Worm (Caenorhabditis elegans) whole organism, L4 larva: ENCODE measurements around the gene F54C8.1.

Experiments used
- F10B5.3 ChIP-seq: sonication (generic microtip); optimal IDR thresholded peaks from 2 replicates; lab custom pipeline; 2016; ENCODE audit warnings: mild to moderate bottlenecking, missing genetic modification characterization, missing compliant biosample characterization
- F44E2.7 ChIP-seq: fragments of 200-800 bp; sonication (Bioruptor generic); IDR thresholded peaks from 2 replicates; pipeline ENCODE4 v2.1.2; 2022; ENCODE audit warnings: missing genetic modification characterization, missing compliant biosample characterization
- F49E8.2 ChIP-seq: sonication (generic microtip); optimal IDR thresholded peaks from 2 replicates; lab custom pipeline; 2016; ENCODE audit warnings: missing compliant biosample characterization, mild to moderate bottlenecking, missing genetic modification characterization, borderline replicate concordance
- R02D3.7 ChIP-seq: fragments of 150-350 bp; sonication (generic microtip); optimal IDR thresholded peaks from 3 replicates; lab custom pipeline; 2014; ENCODE audit warnings: missing biosample characterization, missing genetic modification characterization
- Y105C5A.15 ChIP-seq: fragments of 200-800 bp; sonication (Bioruptor generic); IDR thresholded peaks from 2 replicates; pipeline ENCODE4 v1.3.6; 2022; ENCODE audit warnings: missing genetic modification characterization, missing compliant biosample characterization
- ZK337.2 ChIP-seq: fragments of 200-800 bp; sonication (Bioruptor generic); IDR thresholded peaks from 2 replicates; pipeline ENCODE4 v1.3.6; 2022; ENCODE audit warnings: missing genetic modification reagents, missing genetic modification characterization, missing compliant biosample characterization
- aha-1 ChIP-seq: fragments of 150-350 bp; peaks from one replicate; lab custom pipeline; 2014; ENCODE audit warnings: missing biosample characterization, missing genetic modification characterization
- aly-2 ChIP-seq: sonication (generic microtip); optimal IDR thresholded peaks from 2 replicates; lab custom pipeline; 2018; ENCODE audit warnings: missing biosample characterization, missing genetic modification characterization
- attf-4 ChIP-seq: sonication (generic microtip); optimal IDR thresholded peaks from 3 replicates; lab custom pipeline; 2017; ENCODE audit warnings: missing biosample characterization, missing genetic modification characterization
- ceh-28 ChIP-seq: fragments of 150-350 bp; optimal IDR thresholded peaks from 2 replicates; lab custom pipeline; 2014; ENCODE audit warnings: missing biosample characterization, missing genetic modification reagents, missing genetic modification characterization
- ceh-62 ChIP-seq: sonication (generic microtip); optimal IDR thresholded peaks from 2 replicates; lab custom pipeline; 2017; ENCODE audit warnings: missing biosample characterization, missing genetic modification characterization
- ces-1 ChIP-seq: fragments of 150-350 bp; sonication (generic microtip); optimal IDR thresholded peaks from 4 replicates; lab custom pipeline; 2014; ENCODE audit warnings: missing biosample characterization, missing genetic modification reagents, missing genetic modification characterization
- cey-2 ChIP-seq: sonication (generic microtip); optimal IDR thresholded peaks from 3 replicates; lab custom pipeline; 2017; ENCODE audit warnings: missing genetic modification characterization, mild to moderate bottlenecking, missing compliant biosample characterization, antibody characterized with exemption, borderline replicate concordance; ENCODE audit not compliant: insufficient read depth
- daf-12 ChIP-seq: fragments of 150-350 bp; optimal IDR thresholded peaks from 2 replicates; lab custom pipeline; 2014; ENCODE audit warnings: missing biosample characterization, missing genetic modification reagents, missing genetic modification characterization
- daf-16 ChIP-seq, 3 experiments: sonication (generic microtip); optimal IDR thresholded peaks; 2 replicates each; lab custom pipeline; 2016 to 2017; ENCODE audit warnings: missing genetic modification characterization in 3 of 3, missing genetic modification reagents in 3 of 3, mild to moderate bottlenecking in 2 of 3, missing compliant biosample characterization in 2 of 3, missing biosample characterization in 1 of 3, moderate library complexity in 1 of 3
- egl-43 ChIP-seq: fragments of 200-800 bp; sonication (Bioruptor generic); IDR thresholded peaks from 2 replicates; pipeline ENCODE4 v1.3.6; 2022; ENCODE audit warnings: missing genetic modification reagents, missing genetic modification characterization, missing compliant biosample characterization
- fos-1 ChIP-seq: fragments of 150-350 bp; optimal IDR thresholded peaks from 2 replicates; lab custom pipeline; 2014; ENCODE audit warnings: missing biosample characterization, missing genetic modification characterization
- hlh-11 ChIP-seq: fragments of 200-800 bp; sonication (Bioruptor generic); optimal IDR thresholded peaks from 2 replicates; lab custom pipeline; 2018; ENCODE audit warnings: mild to moderate bottlenecking, missing genetic modification characterization, missing compliant biosample characterization
- hlh-30 ChIP-seq: sonication (generic microtip); optimal IDR thresholded peaks from 2 replicates; lab custom pipeline; 2017; ENCODE audit warnings: antibody characterized with exemption, mild to moderate bottlenecking, missing genetic modification characterization, missing compliant biosample characterization; ENCODE audit not compliant: insufficient read depth
- lim-7 ChIP-seq: fragments of 200-800 bp; sonication (Bioruptor generic); IDR thresholded peaks from 2 replicates; pipeline ENCODE4 v1.3.6; 2022; ENCODE audit warnings: missing genetic modification characterization, missing compliant biosample characterization
- lin-1 ChIP-seq: fragments of 200-800 bp; sonication (Bioruptor generic); IDR thresholded peaks from 2 replicates; pipeline ENCODE4 v1.3.6; 2022; ENCODE audit warnings: missing genetic modification reagents, missing genetic modification characterization, missing compliant biosample characterization
- lin-15B ChIP-seq: fragments of 150-350 bp; sonication (generic microtip); optimal IDR thresholded peaks from 3 replicates; lab custom pipeline; 2014; ENCODE audit warnings: missing biosample characterization, missing genetic modification characterization
- lin-29 ChIP-seq: fragments of 200-800 bp; sonication (Bioruptor generic); IDR thresholded peaks from 2 replicates; pipeline ENCODE4 v1.3.6; 2022; ENCODE audit warnings: missing genetic modification reagents, missing genetic modification characterization, missing compliant biosample characterization
- lin-39 ChIP-seq: fragments of 150-350 bp; optimal IDR thresholded peaks from 2 replicates; lab custom pipeline; 2014; ENCODE audit warnings: missing biosample characterization, missing genetic modification reagents, missing genetic modification characterization
- lir-3 ChIP-seq: sonication (generic microtip); optimal IDR thresholded peaks from 2 replicates; lab custom pipeline; 2016; ENCODE audit warnings: mild to moderate bottlenecking, missing genetic modification characterization, missing compliant biosample characterization
- lsy-2 ChIP-seq, 2 experiments: fragments of 150-350 bp in 1 of 2; sonication (generic microtip) in 1 of 2; optimal IDR thresholded peaks; 2 replicates each; lab custom pipeline; 2014 to 2017; ENCODE audit warnings: missing biosample characterization in 2 of 2, missing genetic modification characterization in 2 of 2
- madf-9 ChIP-seq: fragments of 200-800 bp; sonication (Bioruptor generic); conservative IDR thresholded peaks from 2 replicates; pipeline ENCODE4 v1.3.6; 2022; ENCODE audit warnings: missing genetic modification reagents, missing genetic modification characterization, missing compliant biosample characterization
- mdt-29 ChIP-seq: fragments of 200-800 bp; sonication (Bioruptor generic); IDR thresholded peaks from 2 replicates; pipeline ENCODE4 v1.3.6; 2022; ENCODE audit warnings: missing genetic modification reagents, missing genetic modification characterization, missing compliant biosample characterization
- mes-2 ChIP-seq: sonication (generic microtip); optimal IDR thresholded peaks from 2 replicates; lab custom pipeline; 2016; ENCODE audit warnings: missing genotype, mild to moderate bottlenecking, missing genetic modification characterization, missing compliant biosample characterization; ENCODE audit not compliant: poor library complexity, severe bottlenecking
- mxl-3 ChIP-seq: fragments of 200-800 bp; sonication (Bioruptor generic); optimal IDR thresholded peaks from 2 replicates; lab custom pipeline; 2018; ENCODE audit warnings: mild to moderate bottlenecking, missing genetic modification characterization, missing compliant biosample characterization
- nhr-28 ChIP-seq: fragments of 150-350 bp; optimal IDR thresholded peaks from 2 replicates; lab custom pipeline; 2014; ENCODE audit warnings: missing biosample characterization, missing genetic modification characterization
- nhr-41 ChIP-seq: fragments of 200-800 bp; sonication (Bioruptor generic); IDR thresholded peaks from 2 replicates; pipeline ENCODE4 v1.3.6; 2022; ENCODE audit warnings: missing genetic modification reagents, missing genetic modification characterization, missing compliant biosample characterization
- nhr-42 ChIP-seq: fragments of 200-800 bp; sonication (Bioruptor generic); IDR thresholded peaks from 2 replicates; pipeline ENCODE4 v1.3.6; 2022; ENCODE audit warnings: missing genetic modification characterization, missing compliant biosample characterization
- nhr-48 ChIP-seq: sonication (generic microtip); optimal IDR thresholded peaks from 2 replicates; lab custom pipeline; 2016; ENCODE audit warnings: mild to moderate bottlenecking, missing genetic modification characterization, missing compliant biosample characterization
- skn-1 ChIP-seq: fragments of 150-350 bp; optimal IDR thresholded peaks from 2 replicates; lab custom pipeline; 2014; ENCODE audit warnings: missing biosample characterization, missing genetic modification characterization
- snpc-4 ChIP-seq: fragments of 150-350 bp; optimal IDR thresholded peaks from 2 replicates; lab custom pipeline; 2014; ENCODE audit warnings: missing biosample characterization, missing genetic modification characterization
- spr-1 ChIP-seq: sonication (generic microtip); optimal IDR thresholded peaks from 2 replicates; lab custom pipeline; 2016; ENCODE audit warnings: mild to moderate bottlenecking, missing genetic modification characterization, missing compliant biosample characterization
- tag-97 ChIP-seq: fragments of 200-800 bp; sonication (Bioruptor generic); IDR thresholded peaks from 2 replicates; pipeline ENCODE4 v1.3.6; 2022; ENCODE audit warnings: missing genetic modification characterization, missing compliant biosample characterization
- tra-1 ChIP-seq: fragments of 200-800 bp; sonication (Bioruptor generic); IDR thresholded peaks from 2 replicates; pipeline ENCODE4 v1.3.6; 2022; ENCODE audit warnings: missing genetic modification reagents, missing genetic modification characterization, missing compliant biosample characterization
- unc-39 ChIP-seq: sonication (generic microtip); optimal IDR thresholded peaks from 2 replicates; lab custom pipeline; 2017; ENCODE audit warnings: missing biosample characterization, missing genetic modification characterization
- unc-62 ChIP-seq, 3 experiments: fragments of 150-350 bp in 1 of 3; sonication (generic microtip); optimal IDR thresholded peaks in 2 of 3; peaks in 1 of 3; 1 replicate in 1 of 3; 2 replicates in 2 of 3; lab custom pipeline; 2014 to 2017; ENCODE audit warnings: missing biosample characterization in 3 of 3, missing genetic modification characterization in 3 of 3, missing genetic modification reagents in 3 of 3, missing genotype in 1 of 3
- vab-7 ChIP-seq: fragments of 200-800 bp; sonication (Bioruptor generic); IDR thresholded peaks from 2 replicates; pipeline ENCODE4 v1.3.6; 2022; ENCODE audit warnings: missing genetic modification reagents, missing genetic modification characterization, missing compliant biosample characterization
- zag-1 ChIP-seq: fragments of 150-350 bp; optimal IDR thresholded peaks from 2 replicates; lab custom pipeline; 2014; ENCODE audit warnings: missing biosample characterization, missing genetic modification characterization
- zip-2 ChIP-seq: fragments of 150-350 bp; optimal IDR thresholded peaks from 2 replicates; lab custom pipeline; 2014; ENCODE audit warnings: missing biosample characterization, missing genetic modification characterization
- ztf-11 ChIP-seq: fragments of 150-350 bp; optimal IDR thresholded peaks from 2 replicates; lab custom pipeline; 2014; ENCODE audit warnings: missing biosample characterization, missing genetic modification characterization

The F54C8.1 gene

DNA sequence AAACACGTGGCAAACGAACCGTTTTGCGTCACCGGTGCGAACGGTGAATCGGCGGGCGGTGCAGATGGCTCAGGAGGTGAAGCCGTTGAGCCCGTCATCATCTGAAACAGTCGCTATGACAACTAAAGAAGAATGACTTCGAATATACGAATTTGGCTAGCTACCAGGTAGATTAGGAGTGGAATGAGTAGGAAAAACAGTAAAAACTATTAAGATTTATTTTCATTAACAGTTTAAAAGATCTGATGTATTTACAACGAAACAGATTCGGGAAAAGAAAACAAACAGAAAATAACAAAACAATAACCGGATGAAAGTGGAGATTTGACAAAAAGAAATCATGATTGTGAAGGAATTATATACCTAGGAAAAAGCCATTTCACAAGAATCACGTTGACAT, 14.5 kb downstream of the F54C8.1 start, which contains the start of gene F54C8.7:
Gene F54C8.7, minus strand, starts transcription at position 101 of the 400 bp plus-strand sequence.
- TF ChIP-seq ZK337.2 = no peak
- TF ChIP-seq F10B5.3 = no peak
- TF ChIP-seq lim-7 (GFP tag; lab: Robert Waterston, UW) = no peak
- TF ChIP-seq snpc-4 (tag; lab: Kevin White, UChicago) = no peak

DNA sequence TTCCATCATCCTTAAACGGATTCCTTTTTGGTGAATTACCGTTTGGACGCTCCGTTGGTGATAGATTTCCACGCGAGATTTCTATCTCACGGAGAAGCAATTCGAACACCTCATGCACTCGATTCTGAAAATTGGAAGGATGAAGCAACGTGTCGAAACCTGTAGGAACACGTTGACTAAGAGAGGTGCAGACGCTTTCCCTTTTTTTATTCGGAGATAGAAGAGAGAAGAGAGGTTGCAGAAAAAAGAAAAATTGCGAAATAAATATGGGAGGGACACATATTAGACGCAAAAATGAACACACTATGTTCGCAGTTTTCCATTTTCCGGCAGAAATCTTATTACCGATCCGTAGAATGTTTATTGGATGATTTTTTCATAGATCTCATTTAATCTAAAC, 15.2 kb downstream of the F54C8.1 start:
- peak; percentile 52 for TF ChIP-seq nhr-48
- no peak for TF ChIP-seq attf-4 (tag; lab: Kevin White, UChicago)
- TF ChIP-seq lin-15B = no peak
- TF ChIP-seq lsy-2 (tag; optimal IDR thresholded peaks at IDR 0.05; lab: Kevin White, UChicago) = peak in 1 of 2 experiments; percentile 12
- peak; percentile 4 for TF ChIP-seq cey-2 (tag; lab: Kevin White, UChicago)
- TF ChIP-seq hlh-11 (tag; lab: Kevin White, UChicago) = peak; percentile 22
- TF ChIP-seq mxl-3 (GFP tag; lab: Kevin White, UChicago) = peak; percentile 93
- peak; percentile 17 for TF ChIP-seq mes-2 (tag; lab: Kevin White, UChicago)
- TF ChIP-seq, all 104 proteins: peak for 6

DNA sequence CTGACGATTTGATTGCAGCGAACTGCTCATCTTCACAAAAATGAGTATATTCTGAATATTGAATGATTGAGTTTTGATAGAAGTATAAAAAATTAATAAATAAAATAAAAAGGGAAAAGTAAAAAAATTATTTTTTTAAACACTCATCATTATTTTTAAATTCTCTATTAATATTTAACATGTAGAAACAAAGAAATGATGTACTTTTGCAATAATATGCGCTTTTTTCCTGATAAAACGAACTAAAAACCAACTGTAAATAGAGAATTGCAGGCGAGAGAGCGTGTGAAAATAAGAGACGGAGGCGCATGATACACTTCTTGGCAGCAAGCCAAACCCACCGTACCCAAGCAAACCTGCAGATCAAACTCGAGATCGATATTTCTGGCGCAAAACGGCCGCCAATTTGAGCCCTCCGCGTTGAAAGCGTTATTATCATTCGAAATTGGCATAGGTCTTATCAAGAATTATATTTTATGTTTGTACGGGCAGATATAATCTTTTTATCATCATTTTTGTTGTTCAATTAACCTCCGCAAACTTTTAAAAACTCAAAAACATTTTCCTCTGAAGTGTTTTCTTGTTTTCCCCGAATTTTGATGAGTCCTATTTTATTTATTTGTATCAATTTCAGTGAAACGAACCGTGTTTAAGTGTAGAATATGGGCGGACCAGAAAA, 16.6 kb downstream of the F54C8.1 start, which contains the start of the genes rheb-1 and spk-1:
Gene rheb-1, minus strand, starts transcription at position 51 of the 679 bp plus-strand sequence.
Gene spk-1, plus strand, starts transcription at position 629 of the 679 bp plus-strand sequence.
- no peak for TF ChIP-seq ceh-62 (tag; lab: Kevin White, UChicago)
- TF ChIP-seq daf-12 (tag; lab: Kevin White, UChicago) = no peak
- TF ChIP-seq ces-1 (GFP tag; lab: Kevin White, UChicago) = no peak
- TF ChIP-seq unc-39 = no peak
- peak; percentile 64; the same call in 1 of the 2 replicates for TF ChIP-seq madf-9 (GFP tag; lab: Robert Waterston, UW)
- TF ChIP-seq lin-1 (GFP tag; lab: Robert Waterston, UW) = peak; percentile 88
- no peak for TF ChIP-seq cey-2 (tag; lab: Kevin White, UChicago)
- TF ChIP-seq attf-4 (tag; lab: Kevin White, UChicago) = no peak
- TF ChIP-seq ztf-11 (tag; lab: Kevin White, UChicago) = no peak
- peak; percentile 66 for TF ChIP-seq vab-7 (GFP tag; lab: Robert Waterston, UW)
- peak; percentile 63 for TF ChIP-seq ceh-28 (tag; lab: Kevin White, UChicago)
- peak; percentile 57; the same call in 1 of the 2 replicates for TF ChIP-seq lin-29
- no peak for TF ChIP-seq F44E2.7 (GFP tag; lab: Robert Waterston, UW)
- TF ChIP-seq tra-1 (GFP tag; lab: Robert Waterston, UW) = peak; percentile 91
- TF ChIP-seq Y105C5A.15 (GFP tag; lab: Robert Waterston, UW) = no peak
- TF ChIP-seq hlh-30 (tag; lab: Kevin White, UChicago) = peak; percentile 97
- 0 out of 2 replicates have a peak, but pooled peaks have one; percentile 53 for TF ChIP-seq nhr-42
- TF ChIP-seq skn-1 = no peak
- peak; percentile 54 for TF ChIP-seq F49E8.2
- TF ChIP-seq unc-62 (GFP tag; optimal IDR thresholded peaks at IDR 0.05 in 1 of 2; lab: Kevin White, UChicago) = no peak
- no peak for TF ChIP-seq unc-62 (tag; optimal IDR thresholded peaks at IDR 0.05; lab: Kevin White, UChicago)
- TF ChIP-seq daf-16 (GFP tag; optimal IDR thresholded peaks at IDR 0.05; lab: Kevin White, UChicago) = peak; percentile 50 to 74
- TF ChIP-seq daf-16 (tag; optimal IDR thresholded peaks at IDR 0.05; lab: Kevin White, UChicago) = peak; percentile 94
- peak; percentile 77 for TF ChIP-seq spr-1 (tag; lab: Kevin White, UChicago)
- TF ChIP-seq egl-43 (GFP tag; lab: Robert Waterston, UW) = peak; percentile 52; the same call in 1 of the 2 replicates
- TF ChIP-seq lin-39 = no peak
- TF ChIP-seq nhr-28 (tag; lab: Kevin White, UChicago) = peak; percentile 90
- TF ChIP-seq R02D3.7 (tag; lab: Kevin White, UChicago) = no peak
- no peak for TF ChIP-seq aly-2
- no peak for TF ChIP-seq zag-1 (tag; lab: Kevin White, UChicago)
- no peak for TF ChIP-seq tag-97 (GFP tag; lab: Robert Waterston, UW)
- peak; percentile 91 for TF ChIP-seq aha-1
- TF ChIP-seq mdt-29 (GFP tag; lab: Robert Waterston, UW) = peak; percentile 69; the same call in 1 of the 2 replicates
- no peak for TF ChIP-seq lir-3
- no peak for TF ChIP-seq ZK337.2
- 0 out of 2 replicates have a peak, but pooled peaks have one; percentile 22 for TF ChIP-seq nhr-41 (GFP tag; lab: Robert Waterston, UW)
- no peak for TF ChIP-seq zip-2 (tag; lab: Kevin White, UChicago)
- TF ChIP-seq fos-1 = peak; percentile 8
